Fruit fly (Drosophila melanogaster) ovary, adult (tissue): ENCODE results near the gene Vps13D.

Experiments
- CG17801 ChIP-seq: fragments of 200-800 bp; optimal IDR thresholded peaks from 2 replicates; lab custom pipeline; 2019; ENCODE audit warnings: missing biosample characterization, mild to moderate bottlenecking, missing genetic modification characterization, moderate library complexity; ENCODE audit not compliant: partially characterized antibody

The Vps13D gene

dm6 chr3L:12754769-12755189, at the start of gene Vps13D, which contains the start of gene CG10973:
TSS of gene Vps13D (plus strand) at chr3L:12755049.
TSS of gene CG10973 (minus strand) at chr3L:12754774.
- TF ChIP-seq CG17801 = peak; percentile 61

- no peak for TF ChIP-seq CG17801
Observed at dm6 chr3L:12705377-12705776, 49.5 kb upstream of the Vps13D start.

- no peak for TF ChIP-seq CG17801
Observed at dm6 chr3L:12706456-12706855, 48.4 kb upstream of the Vps13D start.

- no peak for TF ChIP-seq CG17801
Observed at dm6 chr3L:12711418-12711817, 43.4 kb upstream of the Vps13D start.

- no peak for TF ChIP-seq CG17801
Observed at dm6 chr3L:12714588-12715196, 40.2 kb upstream of the Vps13D start.

- no peak for TF ChIP-seq CG17801
Observed at dm6 chr3L:12716661-12717060, 38.2 kb upstream of the Vps13D start.

dm6 chr3L:12717621-12718020, 37.2 kb upstream of the Vps13D start:
- TF ChIP-seq CG17801 = no peak

dm6 chr3L:12720699-12721098, 34.1 kb upstream of the Vps13D start:
- no peak for TF ChIP-seq CG17801

dm6 chr3L:12725749-12726148, 29.1 kb upstream of the Vps13D start:
- no peak for TF ChIP-seq CG17801

- no peak for TF ChIP-seq CG17801
Observed at dm6 chr3L:12727212-12727611, 27.6 kb upstream of the Vps13D start.

dm6 chr3L:12729601-12730000, 25.2 kb upstream of the Vps13D start:
- TF ChIP-seq CG17801 = no peak

- no peak for TF ChIP-seq CG17801
Observed at dm6 chr3L:12732742-12733141, 22.1 kb upstream of the Vps13D start.

- no peak for TF ChIP-seq CG17801
Observed at dm6 chr3L:12734550-12735012, 20.3 kb upstream of the Vps13D start, which contains the start of the genes SmD1 and Ptp69D. TSS of gene SmD1 (minus strand) at chr3L:12734611. TSS of gene Ptp69D (plus strand) at chr3L:12734945.

- no peak for TF ChIP-seq CG17801
Observed at dm6 chr3L:12735707-12736106, 19.1 kb upstream of the Vps13D start.

dm6 chr3L:12741608-12742007, 13.2 kb upstream of the Vps13D start, which contains the start of gene CG32112:
TSS of gene CG32112 (plus strand) at chr3L:12741718.
- TF ChIP-seq CG17801 = peak; percentile 23

dm6 chr3L:12745121-12745770, 9.6 kb upstream of the Vps13D start, which contains the start of gene CG32109:
TSS of gene CG32109 (plus strand) at chr3L:12745344.
- TF ChIP-seq CG17801 = peak; percentile 12

- TF ChIP-seq CG17801 = no peak
Observed at dm6 chr3L:12746241-12746640, 8.6 kb upstream of the Vps13D start.
